Worm (Caenorhabditis elegans) whole organism, young adult: ENCODE measurements around the gene glb-14.

Source experiments
- B0261.1 ChIP-seq: sonication (generic microtip); optimal IDR thresholded peaks from 2 replicates; lab custom pipeline; 2016; ENCODE audit warnings: mild to moderate bottlenecking, missing genetic modification characterization, moderate library complexity, missing compliant biosample characterization
- B0336.3 ChIP-seq: fragments of 200-800 bp; sonication (Bioruptor generic); IDR thresholded peaks from 2 replicates; pipeline ENCODE4 v1.3.6; 2022; ENCODE audit warnings: missing genetic modification characterization, missing compliant biosample characterization
- C17E4.6 ChIP-seq: fragments of 200-800 bp; sonication (Bioruptor generic); IDR thresholded peaks from 2 replicates; pipeline ENCODE4 v1.3.6; 2022; ENCODE audit warnings: missing genetic modification reagents, missing genetic modification characterization, missing compliant biosample characterization
- D2030.7 ChIP-seq: fragments of 200-800 bp; sonication (Bioruptor generic); IDR thresholded peaks from 2 replicates; pipeline ENCODE4 v1.3.6; 2022; ENCODE audit warnings: missing genetic modification reagents, missing genetic modification characterization, missing compliant biosample characterization
- F10E7.11 ChIP-seq: sonication (generic microtip); optimal IDR thresholded peaks from 2 replicates; lab custom pipeline; 2017; ENCODE audit warnings: mild to moderate bottlenecking, missing genetic modification characterization, moderate library complexity, missing compliant biosample characterization
- F33H1.4 ChIP-seq: fragments of 200-800 bp; sonication (Bioruptor generic); IDR thresholded peaks from 2 replicates; pipeline ENCODE4 v1.3.6; 2022; ENCODE audit warnings: missing genetic modification reagents, missing genetic modification characterization, missing compliant biosample characterization
- F37B4.10 ChIP-seq: fragments of 200-800 bp; sonication (Bioruptor generic); IDR thresholded peaks from 2 replicates; pipeline ENCODE4 v1.3.6; 2022; ENCODE audit warnings: missing genetic modification characterization, missing compliant biosample characterization
- T26A5.8 ChIP-seq: sonication (generic microtip); optimal IDR thresholded peaks from 2 replicates; lab custom pipeline; 2016; ENCODE audit warnings: missing genetic modification characterization, missing compliant biosample characterization
- Y67H2A.10 ChIP-seq: fragments of 200-800 bp; sonication (Bioruptor generic); conservative IDR thresholded peaks from 2 replicates; pipeline ENCODE4 v1.3.6; 2022; ENCODE audit warnings: missing genetic modification reagents, missing genetic modification characterization, missing compliant biosample characterization
- akir-1 ChIP-seq: fragments of 200-800 bp; sonication (Bioruptor generic); optimal IDR thresholded peaks from 2 replicates; lab custom pipeline; 2018; ENCODE audit warnings: mild to moderate bottlenecking, missing genetic modification characterization, moderate library complexity, missing compliant biosample characterization
- aptf-2 ChIP-seq: fragments of 200-800 bp; sonication (Bioruptor generic); conservative IDR thresholded peaks from 2 replicates; pipeline ENCODE4 v1.3.6; 2022; ENCODE audit warnings: missing genetic modification reagents, missing genetic modification characterization, missing compliant biosample characterization
- bed-1 ChIP-seq: fragments of 200-800 bp; sonication (Bioruptor generic); IDR thresholded peaks from 2 replicates; pipeline ENCODE4 v1.3.6; 2022; ENCODE audit warnings: missing genetic modification reagents, missing genetic modification characterization, missing compliant biosample characterization
- cebp-2 ChIP-seq: fragments of 200-800 bp; sonication (Bioruptor generic); IDR thresholded peaks from 2 replicates; pipeline ENCODE4 v1.3.6; 2022; ENCODE audit warnings: missing genetic modification characterization, missing compliant biosample characterization
- ceh-100 ChIP-seq: fragments of 200-800 bp; sonication (Bioruptor generic); IDR thresholded peaks from 2 replicates; pipeline ENCODE4 v1.3.6; 2022; ENCODE audit warnings: missing genetic modification reagents, missing genetic modification characterization, missing compliant biosample characterization
- ceh-58 ChIP-seq: fragments of 200-800 bp; sonication (Bioruptor generic); IDR thresholded peaks from 2 replicates; pipeline ENCODE4 v1.3.6; 2022; ENCODE audit warnings: missing genetic modification characterization, missing compliant biosample characterization
- egrh-3 ChIP-seq: fragments of 200-800 bp; sonication (Bioruptor generic); IDR thresholded peaks from 2 replicates; pipeline ENCODE4 v1.3.6; 2022; ENCODE audit warnings: missing genetic modification reagents, missing genetic modification characterization, missing compliant biosample characterization
- gei-17 ChIP-seq: fragments of 200-800 bp; sonication (Bioruptor generic); optimal IDR thresholded peaks from 2 replicates; lab custom pipeline; 2018; ENCODE audit warnings: mild to moderate bottlenecking, missing genetic modification characterization, missing compliant biosample characterization
- hlh-26 ChIP-seq: fragments of 200-800 bp; sonication (Bioruptor generic); conservative IDR thresholded peaks from 2 replicates; pipeline ENCODE4 v1.3.6; 2022; ENCODE audit warnings: missing genetic modification reagents, missing genetic modification characterization, missing compliant biosample characterization
- hmg-20 ChIP-seq: fragments of 200-800 bp; sonication (Bioruptor generic); IDR thresholded peaks from 2 replicates; pipeline ENCODE4 v1.3.6; 2022; ENCODE audit warnings: missing genetic modification reagents, missing genetic modification characterization, missing compliant biosample characterization
- let-607 ChIP-seq, 2 experiments: fragments of 200-800 bp in 1 of 2; sonication (Bioruptor generic) in 1 of 2; sonication (generic microtip) in 1 of 2; optimal IDR thresholded peaks; 2 replicates each; lab custom pipeline; 2016 to 2018; ENCODE audit warnings: mild to moderate bottlenecking in 2 of 2, missing compliant biosample characterization in 2 of 2, missing genetic modification characterization in 2 of 2, moderate library complexity in 2 of 2, missing genotype in 1 of 2
- madf-10 ChIP-seq: sonication (generic microtip); optimal IDR thresholded peaks from 2 replicates; lab custom pipeline; 2016; ENCODE audit warnings: mild to moderate bottlenecking, missing genetic modification characterization, missing compliant biosample characterization
- mel-28 ChIP-seq: sonication (generic microtip); optimal IDR thresholded peaks from 2 replicates; lab custom pipeline; 2016; ENCODE audit warnings: borderline replicate concordance, mild to moderate bottlenecking, missing genetic modification characterization, missing compliant biosample characterization
- nfya-1 ChIP-seq: sonication (generic microtip); optimal IDR thresholded peaks from 2 replicates; lab custom pipeline; 2017; ENCODE audit warnings: antibody characterized with exemption, missing compliant biosample characterization, missing genetic modification characterization, borderline replicate concordance; ENCODE audit not compliant: insufficient read depth
- nfya-2 ChIP-seq: fragments of 200-800 bp; sonication (Bioruptor generic); IDR thresholded peaks from 2 replicates; pipeline ENCODE4 v1.3.6; 2022; ENCODE audit warnings: missing genetic modification reagents, missing genetic modification characterization, missing compliant biosample characterization
- nfyb-1 ChIP-seq: fragments of 200-800 bp; sonication (Bioruptor generic); IDR thresholded peaks from 2 replicates; pipeline ENCODE4 v1.3.6; 2022; ENCODE audit warnings: missing genetic modification reagents, missing genetic modification characterization, missing compliant biosample characterization
- nhr-90 ChIP-seq: sonication (generic microtip); optimal IDR thresholded peaks from 2 replicates; lab custom pipeline; 2016; ENCODE audit warnings: missing genotype, mild to moderate bottlenecking, missing genetic modification characterization, missing compliant biosample characterization
- pha-4 ChIP-seq: fragments of 150-350 bp; sonication (generic microtip); optimal IDR thresholded peaks from 2 replicates; lab custom pipeline; 2014; ENCODE audit warnings: missing biosample characterization, missing genetic modification reagents, missing genetic modification characterization
- rcor-1 ChIP-seq: fragments of 200-800 bp; sonication (Bioruptor generic); IDR thresholded peaks from 2 replicates; pipeline ENCODE4 v1.3.6; 2022; ENCODE audit warnings: missing genetic modification reagents, missing genetic modification characterization, missing compliant biosample characterization
- rec-8 ChIP-seq, 2 experiments: sonication (generic microtip); optimal IDR thresholded peaks; 2 replicates each; lab custom pipeline; 2016; ENCODE audit warnings: mild to moderate bottlenecking in 2 of 2, missing genetic modification characterization in 2 of 2, missing genetic modification reagents in 2 of 2, missing genotype in 2 of 2, missing biosample characterization in 1 of 2, missing compliant biosample characterization in 1 of 2, moderate library complexity in 1 of 2
- rpc-1 ChIP-seq, 2 experiments: fragments of 150-350 bp in 1 of 2; sonication (generic microtip) in 1 of 2; optimal IDR thresholded peaks; 2 replicates each; lab custom pipeline; 2014 to 2018; ENCODE audit warnings: missing biosample characterization in 1 of 2, missing genetic modification characterization in 1 of 2, missing genetic modification reagents in 1 of 2, missing genotype in 1 of 2
- snpc-1.1 ChIP-seq: sonication (generic microtip); optimal IDR thresholded peaks from 2 replicates; lab custom pipeline; 2017; ENCODE audit warnings: missing genetic modification characterization, mild to moderate bottlenecking, missing compliant biosample characterization, antibody characterized with exemption, moderate library complexity, missing genotype, missing genetic modification reagents; ENCODE audit not compliant: insufficient read depth
- somi-1 ChIP-seq: fragments of 200-800 bp; sonication (Bioruptor generic); optimal IDR thresholded peaks from 2 replicates; lab custom pipeline; 2018; ENCODE audit warnings: mild to moderate bottlenecking, missing genetic modification characterization, missing compliant biosample characterization
- tlf-1 ChIP-seq: fragments of 200-800 bp; sonication (Bioruptor generic); optimal IDR thresholded peaks from 2 replicates; lab custom pipeline; 2018; ENCODE audit warnings: mild to moderate bottlenecking, missing genetic modification characterization, missing compliant biosample characterization
- zfh-2 ChIP-seq: fragments of 200-800 bp; sonication (Bioruptor generic); conservative IDR thresholded peaks from 2 replicates; pipeline ENCODE4 v1.3.6; 2022; ENCODE audit warnings: missing genetic modification reagents, missing genetic modification characterization, missing compliant biosample characterization
- zim-3 ChIP-seq: sonication (generic microtip); optimal IDR thresholded peaks from 2 replicates; lab custom pipeline; 2017; ENCODE audit warnings: mild to moderate bottlenecking, missing genetic modification characterization, moderate library complexity, missing compliant biosample characterization
- ztf-18 ChIP-seq: sonication (generic microtip); optimal IDR thresholded peaks from 2 replicates; lab custom pipeline; 2016; ENCODE audit warnings: missing genotype, mild to moderate bottlenecking, missing genetic modification characterization, missing compliant biosample characterization
- ztf-25 ChIP-seq: fragments of 200-800 bp; sonication (Bioruptor generic); IDR thresholded peaks from 2 replicates; pipeline ENCODE4 v1.3.6; 2022; ENCODE audit warnings: missing genetic modification reagents, missing genetic modification characterization, missing compliant biosample characterization
- ztf-3 ChIP-seq: fragments of 200-800 bp; sonication (Bioruptor generic); optimal IDR thresholded peaks from 2 replicates; lab custom pipeline; 2018; ENCODE audit warnings: mild to moderate bottlenecking, missing genetic modification characterization, missing compliant biosample characterization

glb-14 gene

ce11 chrV:15563477-15563876 lies 18.7 kb upstream of the glb-14 start:
- TF ChIP-seq hlh-26 (no peak), mel-28 (tag; lab: Kevin White, UChicago) (no peak), ztf-25 (GFP tag; lab: Robert Waterston, UW) (no peak), aptf-2 (GFP tag; lab: Robert Waterston, UW) (no peak), tlf-1 (no peak)

ce11 chrV:15562541-15562940 lies 17.7 kb upstream of the glb-14 start:
- peak; percentile 46 for TF ChIP-seq zfh-2
- peak; percentile 66; the same call in 1 of the 2 replicates for TF ChIP-seq nfyb-1 (GFP tag; lab: Robert Waterston, UW)
- no peak for TF ChIP-seq madf-10

DNA sequence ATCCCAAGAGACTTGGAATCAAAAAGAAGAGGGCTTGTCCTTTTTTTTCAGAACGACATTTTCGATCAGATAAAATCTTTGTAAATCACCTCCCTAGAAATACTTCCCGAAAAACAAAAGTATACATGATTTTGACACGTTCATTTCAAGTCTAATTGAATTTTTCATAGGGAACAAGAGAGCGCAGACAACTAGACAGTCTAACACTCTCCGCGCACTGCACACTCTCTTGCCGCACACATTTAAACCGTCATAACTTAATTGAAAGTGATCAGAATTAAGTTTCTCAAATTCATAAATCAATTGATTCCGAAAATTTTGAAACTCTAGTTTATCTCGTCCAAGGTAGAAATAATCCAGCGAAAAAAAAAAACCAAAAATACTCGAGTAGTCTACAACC lies 14.9 kb upstream of the glb-14 start:
- no peak for TF ChIP-seq zfh-2
- no peak for TF ChIP-seq rpc-1 (optimal IDR thresholded peaks at IDR 0.05; lab: Kevin White, UChicago)
- TF ChIP-seq rpc-1 (tag; optimal IDR thresholded peaks at IDR 0.05; lab: Kevin White, UChicago), result no peak
- TF ChIP-seq Y67H2A.10 (GFP tag; lab: Robert Waterston, UW), result no peak
- TF ChIP-seq ceh-58 (GFP tag; lab: Robert Waterston, UW), result no peak
- no peak for TF ChIP-seq D2030.7 (GFP tag; lab: Robert Waterston, UW)
- TF ChIP-seq gei-17 (GFP tag; lab: Kevin White, UChicago), result no peak
- no peak for TF ChIP-seq nfya-2
- TF ChIP-seq zim-3, result no peak
- TF ChIP-seq ztf-25 (GFP tag; lab: Robert Waterston, UW), result no peak
- no peak for TF ChIP-seq bed-1 (GFP tag; lab: Robert Waterston, UW)
- TF ChIP-seq F10E7.11 (tag; lab: Kevin White, UChicago), result no peak
- TF ChIP-seq somi-1, result no peak
- no peak for TF ChIP-seq F33H1.4 (GFP tag; lab: Robert Waterston, UW)
- no peak for TF ChIP-seq F37B4.10
- TF ChIP-seq cebp-2 (GFP tag; lab: Robert Waterston, UW), result no peak
- no peak for TF ChIP-seq ztf-18 (tag; lab: Kevin White, UChicago)
- TF ChIP-seq C17E4.6 (GFP tag; lab: Robert Waterston, UW), result no peak
- TF ChIP-seq rcor-1, result no peak
- no peak for TF ChIP-seq B0336.3

DNA sequence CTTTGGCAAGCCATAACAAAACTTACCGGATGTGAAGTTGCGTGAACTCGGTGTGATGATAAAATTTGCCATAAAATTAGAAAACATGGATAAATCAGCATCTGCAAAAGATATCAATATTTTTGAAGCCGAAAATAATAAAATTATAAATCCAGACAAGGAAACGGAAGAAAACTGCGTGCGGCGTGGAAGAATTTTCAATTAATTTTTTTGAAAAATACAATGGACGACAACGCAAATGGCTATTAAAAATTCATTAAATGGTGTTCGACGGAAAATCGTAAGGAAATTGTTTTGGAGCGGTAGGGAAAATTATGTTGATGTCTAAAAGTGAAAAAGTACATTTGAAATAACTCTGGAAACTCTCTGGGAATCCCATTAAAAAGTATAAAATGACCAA lies 14.3 kb upstream of the glb-14 start, which contains the start of gene acr-18:
TSS of gene acr-18 (minus strand) at position 101 of the 400 bp plus-strand sequence.
- TF ChIP-seq D2030.7 (GFP tag; lab: Robert Waterston, UW) (no peak), let-607 (tag; optimal IDR thresholded peaks at IDR 0.05; lab: Kevin White, UChicago) (no peak), snpc-1.1 (no peak), T26A5.8 (tag; lab: Kevin White, UChicago) (no peak), ztf-3 (GFP tag; lab: Kevin White, UChicago) (no peak), rec-8 (tag; optimal IDR thresholded peaks at IDR 0.05; lab: Kevin White, UChicago) (no peak), hmg-20 (no peak), pha-4 (tag; lab: Kevin White, UChicago) (no peak), akir-1 (GFP tag; lab: Kevin White, UChicago) (no peak), B0261.1 (no peak), nfya-1 (tag; lab: Kevin White, UChicago) (no peak), egrh-3 (GFP tag; lab: Robert Waterston, UW) (no peak), ceh-100 (no peak), nhr-90 (tag; lab: Kevin White, UChicago) (no peak)
